Fruit fly (Drosophila melanogaster): ENCODE results near the gene CG32201.

Gene CG32201

DNA sequence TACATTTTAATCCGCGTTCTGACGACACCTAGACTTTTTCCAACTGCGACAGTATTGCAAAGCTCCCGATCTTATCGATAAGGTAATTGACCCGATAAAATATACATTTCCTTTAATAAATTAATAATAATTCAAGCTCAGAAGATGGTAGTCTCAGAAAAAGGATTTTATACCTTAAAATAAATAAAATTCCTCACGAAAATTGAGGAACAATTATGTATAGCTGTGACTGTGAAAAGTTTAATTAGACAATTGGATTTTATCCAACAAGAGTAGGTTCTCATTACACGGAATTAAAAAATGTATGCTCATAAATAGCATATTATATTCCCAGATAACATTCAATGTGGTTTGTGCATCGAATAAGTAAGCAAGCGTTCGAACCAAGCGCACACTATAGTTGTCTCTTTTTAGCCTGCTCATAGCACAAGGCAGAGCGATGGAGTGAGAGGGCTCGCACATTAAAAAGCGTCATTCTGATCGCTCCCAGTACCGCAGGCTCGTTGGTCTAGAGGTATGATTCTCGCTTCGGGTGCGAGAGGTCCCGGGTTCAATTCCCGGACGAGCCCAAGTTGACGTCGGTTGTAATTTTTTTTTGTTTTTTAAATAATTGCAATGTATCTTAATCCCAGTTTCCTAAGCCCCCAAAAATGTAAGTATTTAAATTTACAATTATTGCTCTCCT lies 8.6 kb downstream of the CG32201 start, which contains the start of the genes CG13380 and CG4174 (continued):
- TF ChIP-seq toy (GFP tag; IDR thresholded peaks at IDR 0.05): no peak
- peak; percentile 13 for TF ChIP-seq Sry-δ (GFP tag; optimal IDR thresholded peaks at IDR 0.05)
- TF ChIP-seq CG18599 (GFP tag; optimal IDR thresholded peaks at IDR 0.05): no peak
- no peak for TF ChIP-seq Hsf (GFP tag; optimal IDR thresholded peaks at IDR 0.05)
- TF ChIP-seq Lpt (GFP tag; optimal IDR thresholded peaks at IDR 0.05): no peak
- TF ChIP-seq nmo (GFP tag; optimal IDR thresholded peaks at IDR 0.05): peak; percentile 21
- TF ChIP-seq sima (GFP tag; optimal IDR thresholded peaks at IDR 0.05): no peak
- TF ChIP-seq unc-4 (GFP tag; IDR thresholded peaks at IDR 0.05; ENCODE audit: partially characterized antibody): peak; percentile 52; the same call in 1 of the 2 replicates
- peak; percentile 35 for TF ChIP-seq pzg (GFP tag; optimal IDR thresholded peaks at IDR 0.05)
- no peak for TF ChIP-seq crol (GFP tag; IDR thresholded peaks at IDR 0.05)
- TF ChIP-seq CG11504 (tag; optimal IDR thresholded peaks at IDR 0.05): no peak
- no peak for TF ChIP-seq CG12071 (GFP tag; optimal IDR thresholded peaks at IDR 0.05)
- no peak for TF ChIP-seq CG34376 (GFP tag; optimal IDR thresholded peaks at IDR 0.05)
- no peak for TF ChIP-seq run (tag; optimal IDR thresholded peaks at IDR 0.05)
- TF ChIP-seq Dref (GFP tag; IDR thresholded peaks at IDR 0.05): peak; percentile 27; the same call in 1 of the 2 replicates
- TF ChIP-seq nerfin-2 (GFP tag; IDR thresholded peaks at IDR 0.05; ENCODE audit: partially characterized antibody): peak; percentile 95
- TF ChIP-seq CG13296 (GFP tag; optimal IDR thresholded peaks at IDR 0.05): no peak
- TF ChIP-seq CG10654 (GFP tag; optimal IDR thresholded peaks at IDR 0.05): no peak
- no peak for TF ChIP-seq CG43689 (GFP tag; IDR thresholded peaks at IDR 0.05)
- TF ChIP-seq CG12942 (GFP tag; optimal IDR thresholded peaks at IDR 0.05): no peak
- TF ChIP-seq phol (tag; optimal IDR thresholded peaks at IDR 0.05): peak; percentile 3
- TF ChIP-seq nerfin-1 (tag; optimal IDR thresholded peaks at IDR 0.05): no peak
- no peak for TF ChIP-seq CG17829 (tag; optimal IDR thresholded peaks at IDR 0.05)
- TF ChIP-seq tio (GFP tag; optimal IDR thresholded peaks at IDR 0.05): no peak
- no peak for TF ChIP-seq Pdp1 (GFP tag; optimal IDR thresholded peaks at IDR 0.05)
- no peak for TF ChIP-seq NFAT (GFP tag; IDR thresholded peaks at IDR 0.05)
- peak; percentile 93 for TF ChIP-seq Opbp (GFP tag; IDR thresholded peaks at IDR 0.05; ENCODE audit: partially characterized antibody)
- TF ChIP-seq stc (GFP tag; IDR thresholded peaks at IDR 0.05): 0 out of 2 replicates have a peak, but pooled peaks have one; percentile 15
- TF ChIP-seq prd (optimal IDR thresholded peaks at IDR 0.05): no peak
- TF ChIP-seq prd (GFP tag; IDR thresholded peaks at IDR 0.05): no peak
- TF ChIP-seq hth (optimal IDR thresholded peaks at IDR 0.05): no peak
- no peak for TF ChIP-seq gce (GFP tag; IDR thresholded peaks at IDR 0.05)
- no peak for TF ChIP-seq CG12104 (GFP tag; optimal IDR thresholded peaks at IDR 0.05)
- TF ChIP-seq CG8478 (optimal IDR thresholded peaks at IDR 0.05): no peak
- peak in 1 of 2 experiments; percentile 96 for TF ChIP-seq insv (GFP tag; optimal IDR thresholded peaks at IDR 0.05)
- no peak for TF ChIP-seq CG7786 (GFP tag; optimal IDR thresholded peaks at IDR 0.05)
- TF ChIP-seq HmgZ (tag; optimal IDR thresholded peaks at IDR 0.05): peak; percentile 68
- TF ChIP-seq CG15514 (GFP tag; optimal IDR thresholded peaks at IDR 0.05): no peak
- peak; percentile 92 for TF ChIP-seq tna (GFP tag; IDR thresholded peaks at IDR 0.05; ENCODE audit: partially characterized antibody)
- TF ChIP-seq CG8359 (GFP tag; optimal IDR thresholded peaks at IDR 0.05; ENCODE audit: borderline replicate concordance): no peak
- peak; percentile 47; the same call in 1 of the 2 replicates for TF ChIP-seq Adf1 (GFP tag; IDR thresholded peaks at IDR 0.05)
- TF ChIP-seq CG2199 (GFP tag; IDR thresholded peaks at IDR 0.05): peak; percentile 97
- no peak for TF ChIP-seq Lim3 (GFP tag; IDR thresholded peaks at IDR 0.05)
- TF ChIP-seq CG42726 (GFP tag; IDR thresholded peaks at IDR 0.05; ENCODE audit: partially characterized antibody): peak; percentile 92
- peak; percentile 84 for TF ChIP-seq pita (GFP tag; optimal IDR thresholded peaks at IDR 0.05)
- TF ChIP-seq CG6689 (GFP tag; IDR thresholded peaks at IDR 0.05): no peak
- TF ChIP-seq CG14441 (GFP tag; IDR thresholded peaks at IDR 0.05): no peak
- peak; percentile 20 for TF ChIP-seq CG10267 (tag; optimal IDR thresholded peaks at IDR 0.05)
- TF ChIP-seq tll (GFP tag; optimal IDR thresholded peaks at IDR 0.05): peak in 1 of 2 experiments; percentile 35
- peak; percentile 78 for TF ChIP-seq CG34224 (GFP tag; IDR thresholded peaks at IDR 0.05; ENCODE audit: partially characterized antibody)
